Fruit fly (Drosophila melanogaster) whole organism, adult: Measurements from ENCODE around the gene Cow.

Experiments used
- CG5204 ChIP-seq: fragments of 200-800 bp; sonication (Bioruptor generic); optimal IDR thresholded peaks from 2 replicates; lab custom pipeline; 2016; ENCODE audit warnings: missing biosample characterization, missing genetic modification characterization
- CG7101 ChIP-seq: fragments of 200-800 bp; sonication (Bioruptor generic); optimal IDR thresholded peaks from 2 replicates; lab custom pipeline; 2018; ENCODE audit warnings: missing biosample characterization, mild to moderate bottlenecking, missing genetic modification characterization, moderate library complexity
- bab1 ChIP-seq: fragments of 200-800 bp; sonication (Bioruptor generic); optimal IDR thresholded peaks from 3 replicates; lab custom pipeline; 2019; ENCODE audit warnings: missing biosample characterization, mild to moderate bottlenecking, missing genetic modification characterization, moderate library complexity
- pad ChIP-seq: fragments of 200-800 bp; sonication (Bioruptor generic); optimal IDR thresholded peaks from 3 replicates; lab custom pipeline; 2017; ENCODE audit warnings: missing biosample characterization, missing genetic modification characterization, mild to moderate bottlenecking, moderate library complexity, missing genetic modification reagents
- tj ChIP-seq: fragments of 200-800 bp; sonication (Bioruptor generic); optimal IDR thresholded peaks from 3 replicates; lab custom pipeline; 2017; ENCODE audit warnings: missing biosample characterization, mild to moderate bottlenecking, missing genetic modification characterization, moderate library complexity
- toe ChIP-seq: fragments of 200-800 bp; sonication (Bioruptor generic); optimal IDR thresholded peaks from 2 replicates; lab custom pipeline; 2016; ENCODE audit warnings: missing biosample characterization, missing genetic modification characterization

DNA sequence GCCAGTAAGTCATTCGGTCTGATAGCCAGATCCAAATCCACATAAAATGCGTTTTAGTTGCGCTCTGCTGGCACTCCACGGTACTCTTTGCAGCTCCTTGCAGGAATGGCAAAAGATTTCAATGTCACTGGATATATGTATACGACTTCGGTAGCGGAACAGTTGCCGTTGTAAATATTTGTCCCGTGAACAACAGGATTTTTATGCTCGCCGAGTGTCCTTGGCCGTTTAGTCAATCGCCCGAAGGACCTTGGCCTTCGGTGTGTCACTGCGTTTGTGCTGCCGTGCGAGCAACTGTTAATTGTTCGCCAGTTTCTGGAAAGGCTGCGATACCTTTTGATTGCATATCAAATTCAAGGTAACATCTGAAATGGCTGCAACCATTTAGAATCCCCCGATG is 25.9 kb upstream of the Cow start:
- TF ChIP-seq tj (GFP tag; lab: Kevin White, UChicago) = no peak
- no peak for TF ChIP-seq pad (GFP tag; lab: Kevin White, UChicago)
- no peak for TF ChIP-seq CG5204 (GFP tag; lab: Kevin White, UChicago)
- TF ChIP-seq CG7101 (tag; lab: Kevin White, UChicago) = no peak
- no peak for TF ChIP-seq toe (GFP tag; lab: Kevin White, UChicago)
- no peak for TF ChIP-seq bab1 (GFP tag; lab: Kevin White, UChicago)
